Fruit fly (Drosophila melanogaster): Measurements from ENCODE around the gene CG34461.
A peak's percentile ranks its signal among the peaks of the same experiment; 100 is the strongest.

CG34461 gene

DNA sequence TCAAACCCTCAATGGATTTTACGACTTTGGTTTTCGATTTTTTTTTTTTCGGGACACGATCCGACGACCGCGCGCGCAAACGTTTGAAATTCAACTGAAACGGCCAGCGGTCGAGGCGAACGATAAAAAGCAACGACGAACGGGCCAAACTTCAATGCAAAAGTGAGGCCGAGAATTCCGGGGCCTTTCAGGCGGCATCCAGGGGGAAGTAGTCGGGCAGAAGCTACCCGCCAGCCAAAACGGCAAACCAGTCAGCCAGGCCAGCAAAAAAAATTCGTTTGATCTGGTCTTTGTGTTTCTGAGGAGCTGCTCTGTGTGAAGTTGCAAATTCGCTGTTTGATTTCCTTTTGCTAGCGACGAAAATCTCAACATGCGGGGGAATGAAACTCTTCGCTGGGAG is 30.4 kb upstream of the CG34461 start, which contains the start of gene CG7201:
TSS of gene CG7201 (minus strand) at position 101 of the 400 bp plus-strand sequence.
- TF ChIP-seq gl (tag; optimal IDR thresholded peaks at IDR 0.05), result no peak
- TF ChIP-seq CG15710 (tag; optimal IDR thresholded peaks at IDR 0.05), result no peak
- no peak for TF ChIP-seq Pif1A (GFP tag; optimal IDR thresholded peaks at IDR 0.05)
- TF ChIP-seq CG9948 (tag; optimal IDR thresholded peaks at IDR 0.05), result no peak
- TF ChIP-seq CG12605 (GFP tag; IDR thresholded peaks at IDR 0.05), result no peak
- TF ChIP-seq rn (GFP tag; IDR thresholded peaks at IDR 0.05), result peak; percentile 4; the same call in 1 of the 2 replicates
- TF ChIP-seq CG32121 (GFP tag; IDR thresholded peaks at IDR 0.05), result no peak
- TF ChIP-seq CG10348 (GFP tag; IDR thresholded peaks at IDR 0.05), result no peak
- TF ChIP-seq EcR (GFP tag; optimal IDR thresholded peaks at IDR 0.05), result no peak
- TF ChIP-seq CG4496 (GFP tag; IDR thresholded peaks at IDR 0.05), result 0 out of 3 replicates have a peak, but pooled peaks have one; percentile 16
- TF ChIP-seq CG13204 (GFP tag; optimal IDR thresholded peaks at IDR 0.05), result no peak
- no peak for TF ChIP-seq Snoo (tag; optimal IDR thresholded peaks at IDR 0.05)
- no peak for TF ChIP-seq CG34367 (tag; optimal IDR thresholded peaks at IDR 0.05)
- TF ChIP-seq CG17806 (tag; optimal IDR thresholded peaks at IDR 0.05), result no peak
- no peak for TF ChIP-seq CG8301 (tag; optimal IDR thresholded peaks at IDR 0.05)
- TF ChIP-seq fd96Ca (GFP tag; IDR thresholded peaks at IDR 0.05), result no peak
- TF ChIP-seq CG8159 (tag; optimal IDR thresholded peaks at IDR 0.05), result no peak

DNA sequence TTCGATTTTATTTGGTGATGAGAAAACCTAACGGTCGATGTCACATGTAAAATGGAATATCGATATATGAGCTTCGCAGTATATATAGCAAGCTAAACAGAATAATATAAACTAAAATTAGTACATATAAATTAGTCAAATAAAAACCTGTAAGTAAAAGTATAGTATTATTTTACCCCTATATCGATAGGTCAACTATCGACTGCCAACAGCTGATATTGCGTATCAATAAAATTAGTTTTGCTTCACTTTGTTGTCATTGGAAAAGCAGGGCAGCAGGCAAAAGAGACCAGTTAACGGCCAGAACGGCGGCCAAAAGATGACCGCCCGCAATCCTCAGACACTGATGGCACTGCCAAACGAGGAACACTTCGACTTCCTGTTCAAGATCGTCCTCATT is 28.7 kb upstream of the CG34461 start, which contains the start of gene Rab19:
TSS of gene Rab19 (plus strand) at position 78 of the 400 bp plus-strand sequence.
- no peak for TF ChIP-seq CG8159 (tag; optimal IDR thresholded peaks at IDR 0.05)
- TF ChIP-seq Pif1A (GFP tag; optimal IDR thresholded peaks at IDR 0.05), result no peak
- TF ChIP-seq EcR (GFP tag; optimal IDR thresholded peaks at IDR 0.05), result peak; percentile 46

- TF ChIP-seq CG13204 (GFP tag; optimal IDR thresholded peaks at IDR 0.05), result no peak
- no peak for TF ChIP-seq Pif1A (GFP tag; optimal IDR thresholded peaks at IDR 0.05)
- no peak for TF ChIP-seq EcR (GFP tag; optimal IDR thresholded peaks at IDR 0.05)
- TF ChIP-seq CG12605 (GFP tag; IDR thresholded peaks at IDR 0.05), result no peak
- no peak for TF ChIP-seq Pif1B (GFP tag; optimal IDR thresholded peaks at IDR 0.05)
- no peak for TF ChIP-seq Ets98B (GFP tag; IDR thresholded peaks at IDR 0.05)
These were observed 28.2 kb upstream of the CG34461 start for dm6 chr3L:8297488-8297887.

DNA sequence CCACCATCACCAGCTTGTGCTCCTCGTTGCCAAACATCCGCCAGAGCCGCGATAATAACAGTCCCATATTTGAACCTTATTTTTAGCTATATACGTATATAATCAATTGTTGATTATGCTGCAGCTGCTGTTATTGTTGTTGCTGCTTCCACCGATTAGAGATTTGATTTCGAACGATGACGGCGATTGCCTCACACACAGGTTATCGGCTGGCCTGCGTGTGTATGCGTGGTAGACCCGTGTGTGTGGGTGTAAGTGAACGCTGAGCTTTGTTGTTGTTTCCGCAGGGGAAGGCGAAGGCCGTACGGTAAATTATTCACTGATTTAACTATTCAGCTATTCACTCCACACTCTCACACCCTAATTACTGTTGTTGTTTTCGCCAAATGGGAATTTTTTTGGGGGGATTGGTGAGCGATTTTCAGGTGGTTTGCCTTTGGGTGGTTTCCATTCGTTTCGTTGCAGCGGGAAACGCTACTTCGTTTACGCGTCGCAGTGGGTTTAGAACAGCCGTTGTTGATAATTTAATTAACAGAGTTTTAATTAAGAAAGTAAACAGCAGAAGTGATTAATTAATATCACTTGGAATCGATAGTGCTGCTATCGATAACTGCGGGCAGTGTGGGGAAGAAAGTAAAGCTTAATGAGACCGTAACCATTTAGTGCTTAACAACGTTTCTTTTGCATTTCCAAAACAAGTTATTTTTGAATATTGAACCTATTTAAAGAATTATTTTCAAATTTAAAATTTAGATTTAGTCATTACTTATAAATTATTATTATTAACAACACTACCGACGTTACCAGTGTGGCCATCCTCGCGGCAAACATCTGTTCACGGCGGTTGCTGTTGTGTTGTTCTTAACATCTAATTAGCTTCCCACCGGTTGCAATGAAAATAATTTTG is 26.2 kb upstream of the CG34461 start, which contains the start of the genes Arl5 and CG13671:
TSS of gene Arl5 (minus strand) at position 616 of the 907 bp plus-strand sequence.
TSS of gene CG13671 (plus strand) at position 841 of the 907 bp plus-strand sequence.
- peak; percentile 68 for TF ChIP-seq CG17806 (tag; optimal IDR thresholded peaks at IDR 0.05)
- peak; percentile 54 for TF ChIP-seq CG12605 (GFP tag; IDR thresholded peaks at IDR 0.05)
- no peak for TF ChIP-seq gl (tag; optimal IDR thresholded peaks at IDR 0.05)
- TF ChIP-seq fd96Ca (GFP tag; IDR thresholded peaks at IDR 0.05), result peak; percentile 80
- TF ChIP-seq CG13204 (GFP tag; optimal IDR thresholded peaks at IDR 0.05), result no peak
- TF ChIP-seq CG10348 (GFP tag; IDR thresholded peaks at IDR 0.05), result no peak
- no peak for TF ChIP-seq CG34367 (tag; optimal IDR thresholded peaks at IDR 0.05)
- no peak for TF ChIP-seq D1 (tag; optimal IDR thresholded peaks at IDR 0.05)
- no peak for TF ChIP-seq Pif1B (GFP tag; optimal IDR thresholded peaks at IDR 0.05)
- 0 out of 2 replicates have a peak, but pooled peaks have one; percentile 7 for TF ChIP-seq rn (GFP tag; IDR thresholded peaks at IDR 0.05)
- TF ChIP-seq CG32121 (GFP tag; IDR thresholded peaks at IDR 0.05), result peak; percentile 58; the same call in 1 of the 2 replicates
- TF ChIP-seq CG9948 (tag; optimal IDR thresholded peaks at IDR 0.05), result peak; percentile 41
- no peak for TF ChIP-seq Pif1A (GFP tag; optimal IDR thresholded peaks at IDR 0.05)
- peak; percentile 53 for TF ChIP-seq Snoo (tag; optimal IDR thresholded peaks at IDR 0.05)
- peak; percentile 54 for TF ChIP-seq CG8159 (tag; optimal IDR thresholded peaks at IDR 0.05)
- TF ChIP-seq EcR (GFP tag; optimal IDR thresholded peaks at IDR 0.05), result peak; percentile 5
- TF ChIP-seq CG4496 (GFP tag; IDR thresholded peaks at IDR 0.05), result peak; percentile 72; the same call in 1 of the 3 replicates
- TF ChIP-seq CG8301 (tag; optimal IDR thresholded peaks at IDR 0.05), result peak; percentile 37
- no peak for TF ChIP-seq CG14655 (GFP tag; optimal IDR thresholded peaks at IDR 0.05)
- TF ChIP-seq Ets98B (GFP tag; IDR thresholded peaks at IDR 0.05), result peak; percentile 59
- peak; percentile 39 for TF ChIP-seq CG15710 (tag; optimal IDR thresholded peaks at IDR 0.05)

DNA sequence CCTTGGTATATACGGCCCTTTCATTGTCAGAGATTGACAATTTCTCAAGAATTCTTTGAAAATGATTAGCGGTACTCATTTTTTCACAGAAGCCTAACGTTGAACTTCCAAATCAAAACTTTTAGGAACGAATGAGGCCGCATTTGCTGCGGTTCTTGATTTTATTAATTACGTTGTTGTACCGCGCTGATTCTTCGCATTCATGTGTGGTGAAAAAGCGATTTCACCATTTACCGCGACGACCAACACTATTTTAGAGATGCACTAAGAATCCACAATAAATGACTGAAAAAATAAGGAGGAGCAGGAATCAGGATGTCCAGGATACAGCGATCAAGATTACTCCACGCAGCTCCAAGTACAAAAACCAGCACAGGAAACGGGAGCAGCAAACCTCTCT is 21.7 kb upstream of the CG34461 start, which contains the start of the genes CG7194 and Sbp2:
TSS of gene CG7194 (minus strand) at position 148 of the 400 bp plus-strand sequence.
TSS of gene Sbp2 (plus strand) at position 246 of the 400 bp plus-strand sequence.
- TF ChIP-seq CG10348 (GFP tag; IDR thresholded peaks at IDR 0.05) (no peak), rn (GFP tag; IDR thresholded peaks at IDR 0.05) (no peak), gl (tag; optimal IDR thresholded peaks at IDR 0.05) (peak; percentile 6), CG9948 (tag; optimal IDR thresholded peaks at IDR 0.05) (no peak)

- no peak for TF ChIP-seq CG12605 (GFP tag; IDR thresholded peaks at IDR 0.05)
- no peak for TF ChIP-seq Pif1A (GFP tag; optimal IDR thresholded peaks at IDR 0.05)
- TF ChIP-seq CG15710 (tag; optimal IDR thresholded peaks at IDR 0.05), result no peak
- no peak for TF ChIP-seq CG10348 (GFP tag; IDR thresholded peaks at IDR 0.05)
- TF ChIP-seq D1 (tag; optimal IDR thresholded peaks at IDR 0.05), result no peak
- TF ChIP-seq CG17806 (tag; optimal IDR thresholded peaks at IDR 0.05), result no peak
- TF ChIP-seq gl (tag; optimal IDR thresholded peaks at IDR 0.05), result no peak
- TF ChIP-seq CG4496 (GFP tag; IDR thresholded peaks at IDR 0.05), result no peak
- TF ChIP-seq Ets98B (GFP tag; IDR thresholded peaks at IDR 0.05), result no peak
- TF ChIP-seq rn (GFP tag; IDR thresholded peaks at IDR 0.05), result no peak
- no peak for TF ChIP-seq CG32121 (GFP tag; IDR thresholded peaks at IDR 0.05)
- TF ChIP-seq Pif1B (GFP tag; optimal IDR thresholded peaks at IDR 0.05), result no peak
- TF ChIP-seq CG34367 (tag; optimal IDR thresholded peaks at IDR 0.05), result no peak
- TF ChIP-seq CG13204 (GFP tag; optimal IDR thresholded peaks at IDR 0.05), result no peak
- no peak for TF ChIP-seq CG8301 (tag; optimal IDR thresholded peaks at IDR 0.05)
- TF ChIP-seq EcR (GFP tag; optimal IDR thresholded peaks at IDR 0.05), result no peak
- no peak for TF ChIP-seq Snoo (tag; optimal IDR thresholded peaks at IDR 0.05)
- no peak for TF ChIP-seq CG8159 (tag; optimal IDR thresholded peaks at IDR 0.05)
- TF ChIP-seq CG14655 (GFP tag; optimal IDR thresholded peaks at IDR 0.05), result no peak
- no peak for TF ChIP-seq CG9948 (tag; optimal IDR thresholded peaks at IDR 0.05)
These were observed 18.8 kb upstream of the CG34461 start, which contains the start of gene Gr66a for dm6 chr3L:8306880-8307279. TSS of gene Gr66a (minus strand) at chr3L:8306980.

Measured in whole organism, pupa.